Worm (Caenorhabditis elegans) whole organism, L4/young adult: ENCODE measurements around the gene nucl-1.

Experiments
- dao-5 ChIP-seq: sonication (generic microtip); optimal IDR thresholded peaks from 2 replicates; lab custom pipeline; 2016; ENCODE audit warnings: missing genotype, missing genetic modification characterization, moderate library complexity, missing compliant biosample characterization
- him-1 ChIP-seq: sonication (generic microtip); optimal IDR thresholded peaks from 2 replicates; lab custom pipeline; 2016; ENCODE audit warnings: missing genotype, missing genetic modification reagents, missing genetic modification characterization, missing compliant biosample characterization

ce11 chrIV:8317800-8318199 lies 28.5 kb upstream of the nucl-1 start:
- no peak for TF ChIP-seq dao-5
- TF ChIP-seq him-1 (tag; lab: Kevin White, UChicago): no peak
